Fruit fly (Drosophila melanogaster) whole organism, embryonic: ENCODE results near the gene CG5909.

Experiments used
- Aef1 ChIP-seq: fragments of 200-800 bp; sonication (Bioruptor generic); IDR thresholded peaks from 3 replicates; pipeline ENCODE4 v1.3.6; 2022; ENCODE audit warnings: missing biosample characterization, missing genetic modification characterization
- CG11504 ChIP-seq: fragments of 200-800 bp; sonication (Bioruptor generic); optimal IDR thresholded peaks from 3 replicates; lab custom pipeline; 2019; ENCODE audit warnings: missing biosample characterization, mild to moderate bottlenecking, missing genetic modification characterization, moderate library complexity
- CG11696 ChIP-seq: fragments of 200-800 bp; sonication (Bioruptor generic); IDR thresholded peaks from 2 replicates; pipeline ENCODE4 v1.3.6; 2022; ENCODE audit warnings: missing biosample characterization, missing genetic modification characterization
- CG12155 ChIP-seq: fragments of 200-800 bp; sonication (Bioruptor generic); optimal IDR thresholded peaks from 3 replicates; lab custom pipeline; 2016; ENCODE audit warnings: missing biosample characterization, missing genetic modification characterization
- CG12391 ChIP-seq: fragments of 200-800 bp; sonication (Bioruptor generic); optimal IDR thresholded peaks from 3 replicates; lab custom pipeline; 2018; ENCODE audit warnings: missing biosample characterization, mild to moderate bottlenecking, missing genetic modification characterization, moderate library complexity
- CG14014 ChIP-seq: fragments of 200-800 bp; sonication (Bioruptor generic); IDR thresholded peaks from 2 replicates; pipeline ENCODE4 v1.3.6; 2022; ENCODE audit warnings: missing biosample characterization, missing genetic modification characterization
- CG16813 ChIP-seq: fragments of 200-800 bp; sonication (Bioruptor generic); IDR thresholded peaks from 3 replicates; pipeline ENCODE4 v1.3.6; 2022; ENCODE audit warnings: missing biosample characterization, missing genetic modification characterization; ENCODE audit not compliant: partially characterized antibody
- CG18011 ChIP-seq: fragments of 200-800 bp; sonication (Bioruptor generic); optimal IDR thresholded peaks from 2 replicates; lab custom pipeline; 2017; ENCODE audit warnings: missing biosample characterization, missing genetic modification characterization, mild to moderate bottlenecking, moderate library complexity, missing genotype
- CG18764 ChIP-seq: fragments of 200-800 bp; sonication (Bioruptor generic); optimal IDR thresholded peaks from 3 replicates; lab custom pipeline; 2016; ENCODE audit warnings: missing biosample characterization, missing genetic modification characterization
- CG2712 ChIP-seq: fragments of 200-800 bp; optimal IDR thresholded peaks from 3 replicates; lab custom pipeline; 2019; ENCODE audit warnings: missing biosample characterization, mild to moderate bottlenecking, missing genetic modification characterization, moderate library complexity
- CG31441 ChIP-seq: fragments of 200-800 bp; sonication (Bioruptor generic); IDR thresholded peaks from 2 replicates; pipeline ENCODE4 v1.3.6; 2022; ENCODE audit warnings: missing biosample characterization, missing genetic modification characterization
- CG3838 ChIP-seq: fragments of 200-800 bp; sonication (Bioruptor generic); optimal IDR thresholded peaks from 3 replicates; lab custom pipeline; 2016; ENCODE audit warnings: missing biosample characterization, missing genetic modification characterization
- CG4730 ChIP-seq: fragments of 200-800 bp; sonication (Bioruptor generic); IDR thresholded peaks from 2 replicates; pipeline ENCODE4 v1.3.6; 2022; ENCODE audit warnings: missing biosample characterization, missing genetic modification characterization
- CG6175 ChIP-seq: fragments of 200-800 bp; sonication (Bioruptor generic); IDR thresholded peaks from 3 replicates; pipeline ENCODE4 v1.3.6; 2022; ENCODE audit warnings: missing biosample characterization, missing genetic modification characterization
- CG6254 ChIP-seq: fragments of 200-800 bp; sonication (Bioruptor generic); optimal IDR thresholded peaks from 3 replicates; lab custom pipeline; 2017; ENCODE audit warnings: mild to moderate bottlenecking, missing biosample characterization, missing genetic modification reagents, missing genetic modification characterization
- CG7271 ChIP-seq: fragments of 200-800 bp; sonication (Bioruptor generic); optimal IDR thresholded peaks from 2 replicates; lab custom pipeline; 2018; ENCODE audit warnings: missing biosample characterization, mild to moderate bottlenecking, missing genetic modification characterization, moderate library complexity
- CHES-1-like ChIP-seq: fragments of 200-800 bp; sonication (Bioruptor generic); optimal IDR thresholded peaks from 2 replicates; lab custom pipeline; 2016; ENCODE audit warnings: missing biosample characterization, missing genetic modification characterization
- Gsc ChIP-seq: fragments of 200-800 bp; sonication (Bioruptor generic); IDR thresholded peaks from 2 replicates; pipeline ENCODE4 v1.3.6; 2022; ENCODE audit warnings: missing biosample characterization, missing genetic modification characterization
- H15 ChIP-seq: fragments of 200-800 bp; sonication (Bioruptor generic); IDR thresholded peaks from 3 replicates; pipeline ENCODE4 v1.3.6; 2022; ENCODE audit warnings: missing biosample characterization, missing genetic modification characterization
- HHEX ChIP-seq: fragments of 200-800 bp; sonication (Bioruptor generic); optimal IDR thresholded peaks from 3 replicates; lab custom pipeline; 2017; ENCODE audit warnings: missing biosample characterization, mild to moderate bottlenecking, missing genetic modification characterization, missing genetic modification reagents
- HmgZ ChIP-seq: fragments of 200-800 bp; sonication (Bioruptor generic); optimal IDR thresholded peaks from 2 replicates; lab custom pipeline; 2018; ENCODE audit warnings: missing biosample characterization, mild to moderate bottlenecking, missing genetic modification characterization
- Hr51 ChIP-seq, 2 experiments: fragments of 200-800 bp; sonication (Bioruptor generic); optimal IDR thresholded peaks; 2 replicates in 1 of 2; 3 replicates in 1 of 2; lab custom pipeline; 2016 to 2018; ENCODE audit warnings: missing biosample characterization in 2 of 2, missing genetic modification characterization in 2 of 2, mild to moderate bottlenecking in 1 of 2, moderate library complexity in 1 of 2
- Hsf ChIP-seq: fragments of 200-800 bp; sonication (Bioruptor generic); optimal IDR thresholded peaks from 3 replicates; lab custom pipeline; 2016; ENCODE audit warnings: missing biosample characterization, missing genetic modification characterization
- NC2α ChIP-seq: fragments of 200-800 bp; sonication (Bioruptor generic); optimal IDR thresholded peaks from 2 replicates; lab custom pipeline; 2016; ENCODE audit warnings: missing biosample characterization, missing genetic modification characterization
- NC2β ChIP-seq: fragments of 200-800 bp; sonication (Bioruptor generic); optimal IDR thresholded peaks from 2 replicates; lab custom pipeline; 2016; ENCODE audit warnings: missing biosample characterization, missing genetic modification characterization
- NfI ChIP-seq: fragments of 200-800 bp; sonication (Bioruptor generic); optimal IDR thresholded peaks from 3 replicates; lab custom pipeline; 2018; ENCODE audit warnings: missing biosample characterization, mild to moderate bottlenecking, missing genetic modification characterization, moderate library complexity
- Six4 ChIP-seq: fragments of 200-800 bp; sonication (Bioruptor generic); optimal IDR thresholded peaks from 2 replicates; lab custom pipeline; 2016; ENCODE audit warnings: missing biosample characterization, missing genetic modification characterization
- al ChIP-seq: fragments of 200-800 bp; sonication (Bioruptor generic); IDR thresholded peaks from 2 replicates; pipeline ENCODE4 v1.3.6; 2022; ENCODE audit warnings: missing biosample characterization, missing genetic modification characterization
- ato ChIP-seq: fragments of 200-800 bp; sonication (Bioruptor generic); IDR thresholded peaks from 2 replicates; pipeline ENCODE4 v1.3.6; 2022; ENCODE audit warnings: missing biosample characterization, missing genetic modification characterization; ENCODE audit not compliant: partially characterized antibody
- bbx ChIP-seq: fragments of 200-800 bp; sonication (Bioruptor generic); IDR thresholded peaks from 2 replicates; pipeline ENCODE4 v1.3.6; 2022; ENCODE audit warnings: missing biosample characterization, missing genetic modification characterization; ENCODE audit not compliant: partially characterized antibody
- br ChIP-seq: fragments of >200 bp; optimal IDR thresholded peaks from 2 replicates; lab custom pipeline; 2017
- bsh ChIP-seq, 2 experiments: fragments of 200-800 bp; sonication (Bioruptor generic); optimal IDR thresholded peaks; 2 replicates each; lab custom pipeline; 2017 to 2018; ENCODE audit warnings: mild to moderate bottlenecking in 2 of 2, missing biosample characterization in 2 of 2, missing genetic modification characterization in 2 of 2, moderate library complexity in 1 of 2
- cad ChIP-seq: fragments of >200 bp; optimal IDR thresholded peaks from 2 replicates; lab custom pipeline; 2017; ENCODE audit warnings: missing biosample characterization, missing genetic modification characterization
- chif ChIP-seq, 2 experiments: fragments of 200-800 bp; sonication (Bioruptor generic); optimal IDR thresholded peaks; 3 replicates each; lab custom pipeline; 2016; ENCODE audit warnings: missing biosample characterization in 2 of 2, missing genetic modification characterization in 2 of 2
- corto ChIP-seq: fragments of 200-800 bp; sonication (Bioruptor generic); optimal IDR thresholded peaks from 2 replicates; lab custom pipeline; 2016; ENCODE audit warnings: missing biosample characterization, mild to moderate bottlenecking, missing genetic modification characterization, moderate library complexity
- crol ChIP-seq: fragments of 200-800 bp; sonication (Bioruptor generic); IDR thresholded peaks from 2 replicates; pipeline ENCODE4 v1.3.6; 2022; ENCODE audit warnings: missing biosample characterization, missing genetic modification characterization
- danr ChIP-seq: fragments of 200-800 bp; sonication (Bioruptor generic); IDR thresholded peaks from 2 replicates; pipeline ENCODE4 v1.3.6; 2022; ENCODE audit warnings: missing biosample characterization, missing genetic modification characterization
- jumu ChIP-seq: fragments of 200-800 bp; sonication (Bioruptor generic); optimal IDR thresholded peaks from 3 replicates; lab custom pipeline; 2016; ENCODE audit warnings: missing biosample characterization, missing genetic modification characterization
- lilli ChIP-seq: fragments of 200-800 bp; sonication (Bioruptor generic); optimal IDR thresholded peaks from 3 replicates; lab custom pipeline; 2016; ENCODE audit warnings: missing biosample characterization, missing genetic modification characterization
- luna ChIP-seq: fragments of 200-800 bp; sonication (Bioruptor generic); optimal IDR thresholded peaks from 2 replicates; lab custom pipeline; 2016; ENCODE audit warnings: missing biosample characterization, missing genetic modification characterization
- mam ChIP-seq: fragments of 200-800 bp; sonication (Bioruptor generic); optimal IDR thresholded peaks from 3 replicates; lab custom pipeline; 2016; ENCODE audit warnings: missing biosample characterization, missing genetic modification characterization
- mirr ChIP-seq: fragments of 200-800 bp; sonication (Bioruptor generic); optimal IDR thresholded peaks from 3 replicates; lab custom pipeline; 2018; ENCODE audit warnings: missing biosample characterization, mild to moderate bottlenecking, missing genetic modification characterization
- nmo ChIP-seq: fragments of 200-800 bp; sonication (Bioruptor generic); optimal IDR thresholded peaks from 2 replicates; lab custom pipeline; 2018; ENCODE audit warnings: missing biosample characterization, mild to moderate bottlenecking, missing genetic modification characterization, moderate library complexity
- otp ChIP-seq: fragments of 200-800 bp; sonication (Bioruptor generic); IDR thresholded peaks from 3 replicates; pipeline ENCODE4, ENCODE4 v1.3.6; 2022; ENCODE audit warnings: missing biosample characterization, missing genetic modification characterization
- pan ChIP-seq, 4 experiments: fragments of >200 bp in 3 of 4; fragments of 200-800 bp in 1 of 4; sonication (Bioruptor generic) in 1 of 4; optimal IDR thresholded peaks in 3 of 4; IDR thresholded peaks in 1 of 4; 2 replicates each; pipeline versions ENCODE4 v1.3.6 to Lab custom; 2017 to 2022; ENCODE audit warnings: missing biosample characterization in 2 of 4, missing genetic modification characterization in 2 of 4, mixed read lengths in 1 of 4
- pb ChIP-seq: fragments of 200-800 bp; sonication (Bioruptor generic); optimal IDR thresholded peaks from 3 replicates; lab custom pipeline; 2016; ENCODE audit warnings: missing biosample characterization, missing genetic modification characterization
- psq ChIP-seq: fragments of 200-800 bp; sonication (Bioruptor generic); optimal IDR thresholded peaks from 2 replicates; lab custom pipeline; 2017; ENCODE audit warnings: missing biosample characterization, missing genetic modification characterization
- run ChIP-seq: fragments of 200-800 bp; sonication (Bioruptor generic); optimal IDR thresholded peaks from 3 replicates; lab custom pipeline; 2018; ENCODE audit warnings: missing biosample characterization, mild to moderate bottlenecking, missing genetic modification characterization
- sens ChIP-seq: fragments of 200-800 bp; sonication (Bioruptor generic); peaks from one replicate; lab custom pipeline; 2016; ENCODE audit warnings: missing biosample characterization, missing genetic modification characterization
- shn ChIP-seq: fragments of 200-800 bp; sonication (Bioruptor generic); optimal IDR thresholded peaks from 3 replicates; lab custom pipeline; 2016; ENCODE audit warnings: missing biosample characterization, missing genetic modification characterization
- so ChIP-seq: fragments of 200-800 bp; sonication (Bioruptor generic); IDR thresholded peaks from 3 replicates; pipeline ENCODE4 v1.3.6; 2022; ENCODE audit warnings: missing biosample characterization, missing genetic modification characterization
- vfl ChIP-seq: fragments of 200-800 bp; sonication (Bioruptor generic); optimal IDR thresholded peaks from 2 replicates; lab custom pipeline; 2016; ENCODE audit warnings: missing biosample characterization, missing genetic modification characterization

Gene CG5909

dm6 chr3R:27139963-27140362 lies 21.0 kb upstream of the CG5909 start (continued):
- TF ChIP-seq lilli (GFP tag; lab: Kevin White, UChicago): no peak
- TF ChIP-seq CG12155 (GFP tag; lab: Kevin White, UChicago): peak; percentile 24
- TF ChIP-seq Hr51 (GFP tag; optimal IDR thresholded peaks at IDR 0.05; lab: Kevin White, UChicago): peak in 1 of 2 experiments; percentile 1
- TF ChIP-seq CG7271 (tag; lab: Kevin White, UChicago): no peak
- no peak for TF ChIP-seq otp (GFP tag; lab: Robert Waterston, UW)
- TF ChIP-seq CG14014 (GFP tag; lab: Robert Waterston, UW): no peak
- TF ChIP-seq pb (GFP tag; lab: Kevin White, UChicago): no peak
- TF ChIP-seq NfI (GFP tag; lab: Kevin White, UChicago): no peak
- TF ChIP-seq CG12391 (tag; lab: Kevin White, UChicago): no peak
- no peak for TF ChIP-seq danr (GFP tag; lab: Robert Waterston, UW)
- TF ChIP-seq CG6175 (GFP tag; lab: Robert Waterston, UW): no peak
- TF ChIP-seq H15 (GFP tag; lab: Robert Waterston, UW): no peak
- TF ChIP-seq ato: no peak
- no peak for TF ChIP-seq bbx (GFP tag; lab: Robert Waterston, UW)
- peak; percentile 21 for TF ChIP-seq CG11504 (tag; lab: Kevin White, UChicago)
- no peak for TF ChIP-seq chif (GFP tag; optimal IDR thresholded peaks at IDR 0.05; lab: Kevin White, UChicago)
- no peak for TF ChIP-seq CG2712 (tag; lab: Kevin White, UChicago)
- TF ChIP-seq shn: no peak
- no peak for TF ChIP-seq psq (GFP tag; lab: Kevin White, UChicago)
- no peak for TF ChIP-seq CG16813 (GFP tag; lab: Robert Waterston, UW)
- TF ChIP-seq CHES-1-like (GFP tag; lab: Kevin White, UChicago): no peak
- TF ChIP-seq CG3838 (GFP tag; lab: Kevin White, UChicago): no peak
- no peak for TF ChIP-seq jumu
- TF ChIP-seq vfl: no peak
- no peak for TF ChIP-seq CG4730 (GFP tag; lab: Robert Waterston, UW)
- no peak for TF ChIP-seq CG18011 (GFP tag; lab: Kevin White, UChicago)
- no peak for TF ChIP-seq CG31441
- no peak for TF ChIP-seq HmgZ (tag; lab: Kevin White, UChicago)
- TF ChIP-seq Six4: no peak
- TF ChIP-seq nmo: peak; percentile 20
- TF ChIP-seq Gsc: no peak
- TF ChIP-seq mirr (GFP tag; lab: Kevin White, UChicago): no peak
- TF ChIP-seq CG11696 (GFP tag; lab: Robert Waterston, UW): no peak
- TF ChIP-seq mam (GFP tag; lab: Kevin White, UChicago): no peak
- peak; percentile 91 for TF ChIP-seq sens (GFP tag; lab: Kevin White, UChicago)
- TF ChIP-seq luna (GFP tag; lab: Kevin White, UChicago): no peak
- TF ChIP-seq NC2α (GFP tag; lab: Kevin White, UChicago): no peak
- TF ChIP-seq HHEX (GFP tag; lab: Kevin White, UChicago): no peak
- TF ChIP-seq crol (GFP tag; lab: Robert Waterston, UW): no peak
- TF ChIP-seq CG6254 (GFP tag; lab: Kevin White, UChicago): no peak
- TF ChIP-seq corto (GFP tag; lab: Kevin White, UChicago): no peak
- peak in 1 of 2 experiments; percentile 13 for TF ChIP-seq bsh (GFP tag; optimal IDR thresholded peaks at IDR 0.05; lab: Kevin White, UChicago)
- TF ChIP-seq so: no peak
- TF ChIP-seq run (tag; lab: Kevin White, UChicago): no peak
- TF ChIP-seq Aef1 (GFP tag; lab: Robert Waterston, UW): no peak
- no peak for TF ChIP-seq br (lab: Kevin White, UChicago)
- TF ChIP-seq NC2β (GFP tag; lab: Kevin White, UChicago): no peak
- no peak for TF ChIP-seq CG18764 (GFP tag; lab: Kevin White, UChicago)
- TF ChIP-seq pan (optimal IDR thresholded peaks at IDR 0.05; lab: Kevin White, UChicago): no peak
- no peak for TF ChIP-seq pan (GFP tag; optimal IDR thresholded peaks at IDR 0.05 in 1 of 2, IDR thresholded peaks at IDR 0.05 in 1 of 2)
- no peak for TF ChIP-seq Hsf (GFP tag; lab: Kevin White, UChicago)
- no peak for TF ChIP-seq al (GFP tag; lab: Robert Waterston, UW)
- no peak for TF ChIP-seq cad (GFP tag; lab: Kevin White, UChicago)
